Worm (Caenorhabditis elegans): Measurements from ENCODE around the gene ruvb-2.
A peak's percentile ranks its signal among the peaks of the same experiment; 100 is the strongest.

ce11 chrIV:6951259-6951658, 32.1 kb upstream of the ruvb-2 start:
- TF ChIP-seq lin-14 (GFP tag; optimal IDR thresholded peaks at IDR 0.05) (no peak), egl-27 (tag; optimal IDR thresholded peaks at IDR 0.05) (no peak), pqm-1 (tag; optimal IDR thresholded peaks at IDR 0.05) (no peak), ztf-11 (tag; optimal IDR thresholded peaks at IDR 0.05) (no peak), sox-4 (tag; optimal IDR thresholded peaks at IDR 0.05) (peak; percentile 34), aly-2 (tag; optimal IDR thresholded peaks at IDR 0.05) (no peak), elt-3 (tag; optimal IDR thresholded peaks at IDR 0.05) (no peak), mep-1 (tag; optimal IDR thresholded peaks at IDR 0.05) (no peak), mdl-1 (tag; optimal IDR thresholded peaks at IDR 0.05) (no peak)

Data from whole organism, L1 larva.